Worm (Caenorhabditis elegans) whole organism, young adult: ENCODE measurements around the gene F46G11.2.
A peak's percentile ranks its signal among the peaks of the same experiment; 100 is the strongest.

Experiments used
- C06A6.2 ChIP-seq: fragments of 200-800 bp; sonication (Bioruptor generic); conservative IDR thresholded peaks from 2 replicates; pipeline ENCODE4 v1.3.6; 2022; ENCODE audit warnings: missing genetic modification characterization, missing compliant biosample characterization
- C17E4.6 ChIP-seq: fragments of 200-800 bp; sonication (Bioruptor generic); IDR thresholded peaks from 2 replicates; pipeline ENCODE4 v1.3.6; 2022; ENCODE audit warnings: missing genetic modification reagents, missing genetic modification characterization, missing compliant biosample characterization
- F22D6.2 ChIP-seq: sonication (generic microtip); optimal IDR thresholded peaks from 2 replicates; lab custom pipeline; 2016; ENCODE audit warnings: mild to moderate bottlenecking, missing genetic modification characterization, missing compliant biosample characterization
- F23B12.7 ChIP-seq: sonication (generic microtip); optimal IDR thresholded peaks from 2 replicates; lab custom pipeline; 2017; ENCODE audit warnings: missing genetic modification characterization, mild to moderate bottlenecking, missing compliant biosample characterization, antibody characterized with exemption, moderate library complexity; ENCODE audit not compliant: insufficient read depth
- F37B4.10 ChIP-seq: fragments of 200-800 bp; sonication (Bioruptor generic); IDR thresholded peaks from 2 replicates; pipeline ENCODE4 v1.3.6; 2022; ENCODE audit warnings: missing genetic modification characterization, missing compliant biosample characterization
- F49E8.2 ChIP-seq: sonication (generic microtip); optimal IDR thresholded peaks from 3 replicates; lab custom pipeline; 2017; ENCODE audit warnings: missing genetic modification characterization, mild to moderate bottlenecking, missing compliant biosample characterization, antibody characterized with exemption, moderate library complexity; ENCODE audit not compliant: insufficient read depth
- F55B11.4 ChIP-seq: sonication (generic microtip); optimal IDR thresholded peaks from 2 replicates; lab custom pipeline; 2016; ENCODE audit warnings: missing compliant biosample characterization, missing genetic modification characterization, borderline replicate concordance; ENCODE audit not compliant: insufficient read depth
- F57A8.1 ChIP-seq: fragments of 200-800 bp; sonication (Bioruptor generic); optimal IDR thresholded peaks from 2 replicates; lab custom pipeline; 2018; ENCODE audit warnings: mild to moderate bottlenecking, missing genetic modification characterization, moderate library complexity, missing compliant biosample characterization
- K11D2.4 ChIP-seq: fragments of 200-800 bp; sonication (Bioruptor generic); IDR thresholded peaks from 2 replicates; pipeline ENCODE4 v1.3.6; 2022; ENCODE audit warnings: missing genetic modification reagents, missing genetic modification characterization, missing compliant biosample characterization
- K12H6.12 ChIP-seq: fragments of 200-800 bp; sonication (Bioruptor generic); optimal IDR thresholded peaks from 2 replicates; lab custom pipeline; 2018; ENCODE audit warnings: mild to moderate bottlenecking, missing genetic modification characterization, missing compliant biosample characterization
- T26A5.8 ChIP-seq: sonication (generic microtip); optimal IDR thresholded peaks from 2 replicates; lab custom pipeline; 2016; ENCODE audit warnings: missing genetic modification characterization, missing compliant biosample characterization
- Y67H2A.10 ChIP-seq: fragments of 200-800 bp; sonication (Bioruptor generic); conservative IDR thresholded peaks from 2 replicates; pipeline ENCODE4 v1.3.6; 2022; ENCODE audit warnings: missing genetic modification reagents, missing genetic modification characterization, missing compliant biosample characterization
- Y79H2A.3 ChIP-seq: fragments of 200-800 bp; sonication (Bioruptor generic); conservative IDR thresholded peaks from 2 replicates; pipeline ENCODE4 v1.3.6; 2022; ENCODE audit warnings: missing genetic modification reagents, missing genetic modification characterization, missing compliant biosample characterization
- ZK185.1 ChIP-seq: sonication (generic microtip); optimal IDR thresholded peaks from 2 replicates; lab custom pipeline; 2016; ENCODE audit warnings: mild to moderate bottlenecking, missing genetic modification characterization, missing compliant biosample characterization; ENCODE audit not compliant: poor library complexity, severe bottlenecking
- aptf-2 ChIP-seq: fragments of 200-800 bp; sonication (Bioruptor generic); conservative IDR thresholded peaks from 2 replicates; pipeline ENCODE4 v1.3.6; 2022; ENCODE audit warnings: missing genetic modification reagents, missing genetic modification characterization, missing compliant biosample characterization
- attf-5 ChIP-seq: fragments of 200-800 bp; sonication (Bioruptor generic); optimal IDR thresholded peaks from 2 replicates; lab custom pipeline; 2018; ENCODE audit warnings: mild to moderate bottlenecking, missing genetic modification characterization, missing compliant biosample characterization
- cebp-2 ChIP-seq: fragments of 200-800 bp; sonication (Bioruptor generic); IDR thresholded peaks from 2 replicates; pipeline ENCODE4 v1.3.6; 2022; ENCODE audit warnings: missing genetic modification characterization, missing compliant biosample characterization
- ceh-100 ChIP-seq: fragments of 200-800 bp; sonication (Bioruptor generic); IDR thresholded peaks from 2 replicates; pipeline ENCODE4 v1.3.6; 2022; ENCODE audit warnings: missing genetic modification reagents, missing genetic modification characterization, missing compliant biosample characterization
- ceh-27 ChIP-seq: fragments of 200-800 bp; sonication (Bioruptor generic); optimal IDR thresholded peaks from 2 replicates; lab custom pipeline; 2018; ENCODE audit warnings: mild to moderate bottlenecking, missing genetic modification characterization, moderate library complexity, missing compliant biosample characterization
- ceh-79 ChIP-seq: sonication (generic microtip); optimal IDR thresholded peaks from 2 replicates; lab custom pipeline; 2017; ENCODE audit warnings: mild to moderate bottlenecking, missing genetic modification characterization, missing compliant biosample characterization
- dox-1 ChIP-seq: fragments of 200-800 bp; sonication (Bioruptor generic); IDR thresholded peaks from 2 replicates; pipeline ENCODE4 v1.3.6; 2022; ENCODE audit warnings: missing genetic modification reagents, missing genetic modification characterization, missing compliant biosample characterization
- dpl-1 ChIP-seq: fragments of 150-350 bp; optimal IDR thresholded peaks from 2 replicates; lab custom pipeline; 2014; ENCODE audit warnings: missing biosample characterization, missing genetic modification reagents, missing genetic modification characterization
- egrh-3 ChIP-seq: fragments of 200-800 bp; sonication (Bioruptor generic); IDR thresholded peaks from 2 replicates; pipeline ENCODE4 v1.3.6; 2022; ENCODE audit warnings: missing genetic modification reagents, missing genetic modification characterization, missing compliant biosample characterization
- ekl-4 ChIP-seq: fragments of 200-800 bp; sonication (Bioruptor generic); IDR thresholded peaks from 2 replicates; pipeline ENCODE4 v1.3.6; 2022; ENCODE audit warnings: missing genetic modification reagents, missing genetic modification characterization, missing compliant biosample characterization
- hlh-12 ChIP-seq: sonication (generic microtip); optimal IDR thresholded peaks from 2 replicates; lab custom pipeline; 2016; ENCODE audit warnings: missing genetic modification characterization, missing compliant biosample characterization
- hmg-1.2 ChIP-seq: fragments of 200-800 bp; sonication (Bioruptor generic); IDR thresholded peaks from 2 replicates; pipeline ENCODE4 v1.3.6; 2022; ENCODE audit warnings: missing genetic modification reagents, missing genetic modification characterization, missing compliant biosample characterization
- hmg-20 ChIP-seq: fragments of 200-800 bp; sonication (Bioruptor generic); IDR thresholded peaks from 2 replicates; pipeline ENCODE4 v1.3.6; 2022; ENCODE audit warnings: missing genetic modification reagents, missing genetic modification characterization, missing compliant biosample characterization
- hrde-1 ChIP-seq: sonication (generic microtip); optimal IDR thresholded peaks from 2 replicates; lab custom pipeline; 2016; ENCODE audit warnings: missing genetic modification characterization, mild to moderate bottlenecking, missing compliant biosample characterization, moderate library complexity, missing genotype, missing genetic modification reagents, borderline replicate concordance
- lin-40 ChIP-seq: sonication (generic microtip); optimal IDR thresholded peaks from 2 replicates; lab custom pipeline; 2016; ENCODE audit warnings: missing genetic modification characterization, mild to moderate bottlenecking, missing compliant biosample characterization, missing genotype, missing genetic modification reagents
- mcd-1 ChIP-seq: fragments of 200-800 bp; sonication (Bioruptor generic); IDR thresholded peaks from 2 replicates; pipeline ENCODE4 v1.3.6; 2022; ENCODE audit warnings: missing genetic modification reagents, missing genetic modification characterization, missing compliant biosample characterization
- nhr-80 ChIP-seq: sonication (generic microtip); optimal IDR thresholded peaks from 2 replicates; lab custom pipeline; 2016; ENCODE audit warnings: missing genetic modification characterization, missing compliant biosample characterization
- snpc-1.3 ChIP-seq: sonication (generic microtip); optimal IDR thresholded peaks from 2 replicates; lab custom pipeline; 2017; ENCODE audit warnings: missing genetic modification characterization, mild to moderate bottlenecking, missing compliant biosample characterization, antibody characterized with exemption, moderate library complexity, missing genotype, missing genetic modification reagents; ENCODE audit not compliant: insufficient read depth
- snpc-3.4 ChIP-seq: sonication (generic microtip); optimal IDR thresholded peaks from 2 replicates; lab custom pipeline; 2017; ENCODE audit warnings: missing genetic modification characterization, mild to moderate bottlenecking, missing compliant biosample characterization, antibody characterized with exemption, moderate library complexity, missing genotype, missing genetic modification reagents
- sptf-2 ChIP-seq: fragments of 200-800 bp; sonication (Bioruptor generic); optimal IDR thresholded peaks from 2 replicates; lab custom pipeline; 2018; ENCODE audit warnings: mild to moderate bottlenecking, missing genetic modification characterization, missing compliant biosample characterization
- unc-130 ChIP-seq: sonication (generic microtip); optimal IDR thresholded peaks from 2 replicates; lab custom pipeline; 2016; ENCODE audit warnings: missing genetic modification reagents, missing genetic modification characterization, missing compliant biosample characterization
- zfh-2 ChIP-seq: fragments of 200-800 bp; sonication (Bioruptor generic); conservative IDR thresholded peaks from 2 replicates; pipeline ENCODE4 v1.3.6; 2022; ENCODE audit warnings: missing genetic modification reagents, missing genetic modification characterization, missing compliant biosample characterization
- zim-3 ChIP-seq: sonication (generic microtip); optimal IDR thresholded peaks from 2 replicates; lab custom pipeline; 2017; ENCODE audit warnings: mild to moderate bottlenecking, missing genetic modification characterization, moderate library complexity, missing compliant biosample characterization
- ztf-18 ChIP-seq: sonication (generic microtip); optimal IDR thresholded peaks from 2 replicates; lab custom pipeline; 2016; ENCODE audit warnings: missing genotype, mild to moderate bottlenecking, missing genetic modification characterization, missing compliant biosample characterization
- ztf-22 ChIP-seq: fragments of 200-800 bp; sonication (Bioruptor generic); optimal IDR thresholded peaks from 2 replicates; lab custom pipeline; 2018; ENCODE audit warnings: mild to moderate bottlenecking, missing genetic modification characterization, moderate library complexity, missing compliant biosample characterization
- ztf-6 ChIP-seq: fragments of 200-800 bp; sonication (Bioruptor generic); IDR thresholded peaks from 2 replicates; pipeline ENCODE4 v1.3.6; 2022; ENCODE audit warnings: missing genetic modification reagents, missing genetic modification characterization, missing compliant biosample characterization

The F46G11.2 gene

DNA sequence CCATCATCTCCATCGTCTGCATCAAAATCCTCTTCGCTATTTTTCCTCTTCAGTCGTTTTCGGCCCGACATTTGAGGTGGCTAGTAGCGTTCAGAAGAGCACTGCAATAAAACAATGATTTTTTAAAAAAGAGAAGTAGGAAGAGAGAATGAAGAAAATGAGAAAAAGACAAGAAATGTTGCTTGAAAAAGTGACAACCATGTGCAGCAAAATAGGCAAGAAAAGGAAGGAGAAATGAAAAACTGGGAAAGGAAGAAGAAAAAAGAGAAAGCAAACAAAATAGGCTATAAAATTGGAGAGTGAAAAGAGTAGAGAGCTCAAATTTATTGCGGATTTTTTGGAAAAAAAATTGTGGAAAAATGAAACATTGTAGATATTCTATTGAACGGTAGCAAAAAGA is 24.7 kb upstream of the F46G11.2 start, which contains the start of gene tag-294:
Gene tag-294 (minus strand): TSS at position 101 of the 400 bp plus-strand sequence.
- no peak for TF ChIP-seq T26A5.8 (tag; lab: Kevin White, UChicago)
- TF ChIP-seq zim-3 (tag; lab: Kevin White, UChicago), result no peak
- no peak for TF ChIP-seq ceh-79
- no peak for TF ChIP-seq lin-40 (tag; lab: Kevin White, UChicago)
- TF ChIP-seq C17E4.6 (GFP tag; lab: Robert Waterston, UW), result no peak
- no peak for TF ChIP-seq aptf-2 (GFP tag; lab: Robert Waterston, UW)
- no peak for TF ChIP-seq cebp-2 (GFP tag; lab: Robert Waterston, UW)
- TF ChIP-seq snpc-3.4 (tag; lab: Kevin White, UChicago), result no peak
- TF ChIP-seq, all 124 proteins: peak for 0

DNA sequence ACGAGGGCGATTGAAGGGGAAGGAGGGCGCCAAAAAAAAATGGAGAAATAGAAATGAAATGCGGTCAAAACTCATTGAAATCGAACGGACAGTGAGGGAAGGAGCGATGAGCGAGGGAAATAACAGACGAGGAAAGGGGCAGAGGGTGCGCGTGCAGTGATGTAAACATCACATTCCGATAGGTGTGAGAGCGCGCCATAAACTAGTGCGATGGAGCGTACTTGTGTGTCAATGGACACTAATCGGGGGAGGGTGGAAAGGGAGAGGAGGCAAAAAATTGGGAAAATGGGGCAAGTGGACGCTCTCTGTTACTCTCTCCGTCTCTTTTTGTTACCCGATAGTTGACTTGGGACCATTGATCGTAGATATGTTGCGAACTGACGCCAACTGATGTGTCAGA is 24.1 kb upstream of the F46G11.2 start:
- TF ChIP-seq nhr-80 (peak; percentile 57), ceh-27 (peak; percentile 70), dox-1 (no peak; the same call in 1 of the 2 replicates), egrh-3 (GFP tag; lab: Robert Waterston, UW) (peak; percentile 33; the same call in 1 of the 2 replicates), F55B11.4 (tag; lab: Kevin White, UChicago) (no peak), attf-5 (GFP tag; lab: Kevin White, UChicago) (peak; percentile 27), F22D6.2 (tag; lab: Kevin White, UChicago) (no peak), K12H6.12 (tag; lab: Kevin White, UChicago) (no peak), hmg-1.2 (peak; percentile 40; the same call in 1 of the 2 replicates), ztf-18 (peak; percentile 34), K11D2.4 (GFP tag; lab: Robert Waterston, UW) (0 out of 2 replicates have a peak, but pooled peaks have one; percentile 21), hlh-12 (tag; lab: Kevin White, UChicago) (no peak), snpc-1.3 (tag; lab: Kevin White, UChicago) (no peak), mcd-1 (peak; percentile 72; the same call in 1 of the 2 replicates)

DNA sequence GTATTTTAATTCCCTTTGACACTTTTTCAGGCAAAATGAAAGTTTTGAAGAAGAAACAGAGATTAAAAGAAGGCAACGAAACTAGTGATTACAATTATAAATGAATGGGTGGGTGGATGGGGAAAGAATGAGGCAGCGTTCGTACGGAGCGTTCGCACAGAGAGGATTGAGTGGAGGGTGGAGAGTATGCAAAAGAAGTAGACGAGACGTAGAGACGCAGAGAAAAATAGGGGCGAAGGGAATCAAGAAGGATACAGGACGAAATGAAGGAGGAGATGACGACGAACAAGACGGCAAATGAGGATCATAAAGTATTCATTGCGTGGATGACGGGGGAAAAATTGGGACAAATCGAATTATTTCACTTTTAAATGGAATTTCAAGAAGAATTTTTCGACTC is 23.2 kb upstream of the F46G11.2 start:
- TF ChIP-seq K12H6.12 (tag; lab: Kevin White, UChicago) (peak; percentile 4), hmg-1.2 (peak; percentile 50; the same call in 1 of the 2 replicates), C06A6.2 (GFP tag; lab: Robert Waterston, UW) (no peak)

DNA sequence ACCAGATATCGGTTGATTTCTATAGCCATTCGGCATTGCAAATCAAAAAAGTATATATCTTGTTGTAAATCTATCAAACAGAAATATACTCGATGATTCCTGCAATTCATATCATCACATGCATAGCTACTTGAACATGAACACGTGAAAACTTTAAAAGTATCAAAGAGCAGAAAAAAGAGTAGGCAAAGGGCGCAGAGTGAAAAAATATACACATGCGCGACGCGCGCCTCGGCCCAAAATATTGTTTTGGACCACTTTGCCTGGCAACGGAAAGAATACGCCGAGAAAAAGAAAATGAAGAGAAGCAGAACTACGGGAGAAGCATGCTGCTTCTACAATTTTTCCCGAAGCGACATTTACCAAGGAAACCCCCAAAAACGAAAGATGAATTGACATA is 17.3 kb upstream of the F46G11.2 start, which contains the start of gene C54H2.4:
Gene C54H2.4 (minus strand): TSS at position 101 of the 400 bp plus-strand sequence.
- no peak for TF ChIP-seq dpl-1 (GFP tag; lab: Kevin White, UChicago)
- TF ChIP-seq T26A5.8 (tag; lab: Kevin White, UChicago), result no peak
- no peak for TF ChIP-seq F57A8.1 (GFP tag; lab: Kevin White, UChicago)
- TF ChIP-seq K11D2.4 (GFP tag; lab: Robert Waterston, UW), result no peak
- no peak for TF ChIP-seq dox-1
- no peak for TF ChIP-seq Y67H2A.10 (GFP tag; lab: Robert Waterston, UW)
- TF ChIP-seq Y79H2A.3 (GFP tag; lab: Robert Waterston, UW), result no peak
- TF ChIP-seq zfh-2 (GFP tag; lab: Robert Waterston, UW), result no peak

DNA sequence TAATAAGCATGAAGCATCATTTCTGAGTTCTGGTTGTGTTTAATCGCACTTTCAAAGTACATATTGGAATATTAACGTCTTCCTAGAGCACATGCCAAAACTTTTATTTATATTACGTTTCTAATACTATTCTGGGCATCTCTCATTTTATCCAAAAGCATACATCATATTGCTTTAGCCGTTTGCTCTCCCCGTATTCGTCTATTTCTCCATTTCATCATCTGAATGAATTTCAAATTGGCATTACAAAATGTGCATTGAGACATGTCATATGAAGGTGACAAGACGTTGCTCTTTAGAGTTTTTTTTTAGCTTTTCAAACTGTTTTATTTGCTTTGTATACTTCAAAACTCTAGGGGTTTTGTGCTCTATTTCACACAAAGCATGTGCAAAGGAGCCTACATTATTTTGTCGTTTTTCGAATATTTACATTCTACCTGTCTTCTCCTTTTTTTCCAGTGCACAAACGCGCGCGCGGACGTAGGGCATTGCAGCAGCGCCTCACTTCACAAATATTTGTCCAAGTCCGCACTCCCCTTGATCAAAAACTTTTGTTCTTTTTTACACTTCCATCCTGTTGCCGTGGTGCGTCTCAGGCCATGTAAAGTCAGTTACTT is 15.3 kb upstream of the F46G11.2 start:
- TF ChIP-seq ztf-6 (GFP tag; lab: Robert Waterston, UW) (no peak), unc-130 (no peak), hmg-20 (GFP tag; lab: Robert Waterston, UW) (no peak), hrde-1 (tag; lab: Kevin White, UChicago) (no peak), F49E8.2 (tag; lab: Kevin White, UChicago) (no peak), F23B12.7 (tag; lab: Kevin White, UChicago) (no peak), dpl-1 (GFP tag; lab: Kevin White, UChicago) (no peak), ztf-22 (no peak), F37B4.10 (no peak), F55B11.4 (tag; lab: Kevin White, UChicago) (no peak), sptf-2 (GFP tag; lab: Kevin White, UChicago) (no peak), ekl-4 (GFP tag; lab: Robert Waterston, UW) (no peak), ZK185.1 (tag; lab: Kevin White, UChicago) (no peak), ceh-100 (no peak)
